Worm (Caenorhabditis elegans) whole organism, late embryonic: ENCODE results near the gene F58H1.8.
A peak's percentile ranks its signal among the peaks of the same experiment; 100 is the strongest.

ENCODE experiments used
- nfya-1 ChIP-seq: sonication (generic microtip); optimal IDR thresholded peaks from 2 replicates; lab custom pipeline; 2017; ENCODE audit warnings: missing genetic modification characterization, mild to moderate bottlenecking, missing compliant biosample characterization, antibody characterized with exemption, moderate library complexity
- nhr-11 ChIP-seq: fragments of 150-350 bp; optimal IDR thresholded peaks from 2 replicates; lab custom pipeline; 2014; ENCODE audit warnings: missing biosample characterization, missing genetic modification characterization
- sox-4 ChIP-seq: sonication (generic microtip); optimal IDR thresholded peaks from 2 replicates; lab custom pipeline; 2017; ENCODE audit warnings: mild to moderate bottlenecking, missing genetic modification characterization, inconsistent platforms, missing compliant biosample characterization

DNA sequence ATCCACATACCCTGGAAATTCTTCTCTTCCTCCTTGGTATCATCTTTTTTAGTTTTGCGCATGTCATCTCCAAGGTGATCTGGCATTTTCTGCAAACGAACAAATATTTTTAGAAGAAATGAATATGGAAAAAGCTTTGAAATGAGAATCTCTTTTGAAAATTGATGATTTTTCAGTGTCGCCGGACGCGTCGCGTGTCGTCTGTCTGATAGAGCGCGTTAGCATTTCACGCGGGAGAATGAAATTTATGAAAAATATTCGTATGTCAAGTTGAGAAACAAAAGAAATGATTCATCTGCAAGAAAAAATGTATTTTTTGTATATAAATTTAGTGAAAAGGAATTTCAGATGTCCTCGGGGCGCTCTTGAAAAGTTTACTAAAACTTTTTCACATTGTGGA is 47.4 kb downstream of the F58H1.8 start, which contains the start of gene rpt-1:
- TF ChIP-seq sox-4 (tag; lab: Kevin White, UChicago) (no peak), nhr-11 (tag; lab: Kevin White, UChicago) (no peak), nfya-1 (tag; lab: Kevin White, UChicago) (peak; percentile 48)
